Fruit fly (Drosophila melanogaster): ENCODE results near the gene Sirt2.

The Sirt2 gene

dm6 chr3R:20292030-20292879 is 36.0 kb upstream of the Sirt2 start (continued):
- TF ChIP-seq cato (GFP tag; optimal IDR thresholded peaks at IDR 0.05; ENCODE audit: borderline replicate concordance) (peak; percentile 52), CG8359 (GFP tag; optimal IDR thresholded peaks at IDR 0.05; ENCODE audit: borderline replicate concordance) (peak; percentile 33), Adf1 (GFP tag; IDR thresholded peaks at IDR 0.05) (peak; percentile 35), rib (GFP tag; IDR thresholded peaks at IDR 0.05) (no peak), slp2 (GFP tag; optimal IDR thresholded peaks at IDR 0.05) (peak; percentile 34), ci (GFP tag; IDR thresholded peaks at IDR 0.05) (0 out of 3 replicates have a peak, but pooled peaks have one; percentile 36), Med (GFP tag) (peak; percentile 63), dpn (GFP tag; optimal IDR thresholded peaks at IDR 0.05) (peak; percentile 44 to 56), gsb-n (tag; optimal IDR thresholded peaks at IDR 0.05) (no peak), Oli (tag; optimal IDR thresholded peaks at IDR 0.05) (peak; percentile 75), CG12769 (tag; optimal IDR thresholded peaks at IDR 0.05) (no peak), CG33213 (GFP tag; optimal IDR thresholded peaks at IDR 0.05) (no peak), Doc2 (GFP tag; IDR thresholded peaks at IDR 0.05) (no peak), CG9437 (GFP tag; optimal IDR thresholded peaks at IDR 0.05) (peak; percentile 67), CG8765 (GFP tag; IDR thresholded peaks at IDR 0.05) (peak; percentile 57; the same call in 1 of the 2 replicates), bsh (GFP tag; optimal IDR thresholded peaks at IDR 0.05) (peak; percentile 64 to 66), jing (GFP tag; optimal IDR thresholded peaks at IDR 0.05) (peak; percentile 14), bbx (GFP tag; IDR thresholded peaks at IDR 0.05; ENCODE audit: partially characterized antibody) (peak; percentile 44; the same call in 1 of the 2 replicates), NC2β (GFP tag; optimal IDR thresholded peaks at IDR 0.05) (peak; percentile 40), CG3407 (GFP tag; optimal IDR thresholded peaks at IDR 0.05) (peak; percentile 4), CG11093 (GFP tag; IDR thresholded peaks at IDR 0.05) (0 out of 3 replicates have a peak, but pooled peaks have one; percentile 31), CG12155 (GFP tag; optimal IDR thresholded peaks at IDR 0.05) (peak; percentile 35), pum (GFP tag; optimal IDR thresholded peaks at IDR 0.05) (peak; percentile 63), bigmax (GFP tag; optimal IDR thresholded peaks at IDR 0.05) (no peak), CG17829 (tag; optimal IDR thresholded peaks at IDR 0.05) (peak; percentile 77), Hr39 (optimal IDR thresholded peaks at IDR 0.05) (no peak), C15 (GFP tag; IDR thresholded peaks at IDR 0.05) (no peak), CG14667 (GFP tag; IDR thresholded peaks at IDR 0.05) (peak; percentile 22; the same call in 1 of the 2 replicates), kay (GFP tag; optimal IDR thresholded peaks at IDR 0.05) (no peak), CG6689 (GFP tag; IDR thresholded peaks at IDR 0.05) (peak; percentile 40; the same call in 1 of the 2 replicates), CG8478 (optimal IDR thresholded peaks at IDR 0.05) (no peak), CG12236 (GFP tag; optimal IDR thresholded peaks at IDR 0.05) (peak; percentile 63), CG1024 (GFP tag; IDR thresholded peaks at IDR 0.05) (no peak), nmo (GFP tag; optimal IDR thresholded peaks at IDR 0.05) (peak; percentile 82), nom (GFP tag; optimal IDR thresholded peaks at IDR 0.05) (peak; percentile 9), jumu (GFP tag; optimal IDR thresholded peaks at IDR 0.05) (peak; percentile 49), CG12391 (tag; optimal IDR thresholded peaks at IDR 0.05) (peak; percentile 69), CG7786 (GFP tag; optimal IDR thresholded peaks at IDR 0.05) (peak; percentile 27), CG5953 (GFP tag; IDR thresholded peaks at IDR 0.05) (0 out of 2 replicates have a peak, but pooled peaks have one; percentile 32), CG6813 (GFP tag; optimal IDR thresholded peaks at IDR 0.05) (peak; percentile 4), phol (tag; optimal IDR thresholded peaks at IDR 0.05) (peak; percentile 65), CG10209 (GFP tag; optimal IDR thresholded peaks at IDR 0.05) (peak; percentile 67), zfh1 (GFP tag; IDR thresholded peaks at IDR 0.05) (peak; percentile 68; the same call in 2 of the 3 replicates), chinmo (GFP tag; IDR thresholded peaks at IDR 0.05; ENCODE audit: partially characterized antibody) (0 out of 4 replicates have a peak, but pooled peaks have one; percentile 33), HmgD (GFP tag; optimal IDR thresholded peaks at IDR 0.05) (no peak), Dll (GFP tag; IDR thresholded peaks at IDR 0.05; ENCODE audit: partially characterized antibody) (peak; percentile 23; the same call in 1 of the 4 replicates), inv (GFP tag; IDR thresholded peaks at IDR 0.05; ENCODE audit: partially characterized antibody) (0 out of 2 replicates have a peak, but pooled peaks have one; percentile 12), lilli (GFP tag; optimal IDR thresholded peaks at IDR 0.05) (peak; percentile 50)
